Fruit fly (Drosophila melanogaster) whole organism, embryonic: ENCODE results near the gene Ccz1.

Source experiments
- Ada2b ChIP-seq: fragments of 200-800 bp; sonication (Bioruptor generic); IDR thresholded peaks from 2 replicates; pipeline ENCODE4 v1.3.6; 2022; ENCODE audit warnings: missing biosample characterization, missing genetic modification characterization
- CG10654 ChIP-seq: fragments of 200-800 bp; sonication (Bioruptor generic); optimal IDR thresholded peaks from 2 replicates; lab custom pipeline; 2016; ENCODE audit warnings: missing biosample characterization, missing genetic modification characterization
- CG11085 ChIP-seq: fragments of 200-800 bp; sonication (Bioruptor generic); IDR thresholded peaks from 2 replicates; pipeline ENCODE4 v1.3.6; 2022; ENCODE audit warnings: missing biosample characterization, missing genetic modification characterization
- CG12104 ChIP-seq: fragments of 200-800 bp; sonication (Bioruptor generic); optimal IDR thresholded peaks from 3 replicates; lab custom pipeline; 2016; ENCODE audit warnings: missing biosample characterization, missing genetic modification characterization
- CG14014 ChIP-seq: fragments of 200-800 bp; sonication (Bioruptor generic); IDR thresholded peaks from 2 replicates; pipeline ENCODE4 v1.3.6; 2022; ENCODE audit warnings: missing biosample characterization, missing genetic modification characterization
- CG14860 ChIP-seq: fragments of 200-800 bp; sonication (Bioruptor generic); IDR thresholded peaks from 3 replicates; pipeline ENCODE4 v1.3.6; 2022; ENCODE audit warnings: missing biosample characterization, missing genetic modification characterization; ENCODE audit not compliant: partially characterized antibody
- CG14965 ChIP-seq: fragments of 200-800 bp; sonication (Bioruptor generic); optimal IDR thresholded peaks from 2 replicates; lab custom pipeline; 2016; ENCODE audit warnings: missing biosample characterization, missing genetic modification characterization, borderline replicate concordance
- CG15073 ChIP-seq: fragments of 200-800 bp; sonication (Bioruptor generic); optimal IDR thresholded peaks from 2 replicates; lab custom pipeline; 2016; ENCODE audit warnings: missing biosample characterization, missing genetic modification characterization
- CG1603 ChIP-seq: fragments of 200-800 bp; sonication (Bioruptor generic); optimal IDR thresholded peaks from 2 replicates; lab custom pipeline; 2019; ENCODE audit warnings: missing biosample characterization, mild to moderate bottlenecking, missing genetic modification characterization, moderate library complexity
- CG18764 ChIP-seq: fragments of 200-800 bp; sonication (Bioruptor generic); optimal IDR thresholded peaks from 3 replicates; lab custom pipeline; 2016; ENCODE audit warnings: missing biosample characterization, missing genetic modification characterization
- CG2129 ChIP-seq: fragments of 200-800 bp; sonication (Bioruptor generic); IDR thresholded peaks from 2 replicates; pipeline ENCODE4 v1.3.6; 2022; ENCODE audit warnings: missing biosample characterization, missing genetic modification characterization; ENCODE audit not compliant: partially characterized antibody
- CG32532 ChIP-seq: fragments of 200-800 bp; sonication (Bioruptor generic); IDR thresholded peaks from 2 replicates; pipeline ENCODE4 v1.3.6; 2022; ENCODE audit warnings: missing biosample characterization, missing genetic modification characterization
- CG42726 ChIP-seq: fragments of 200-800 bp; sonication (Bioruptor generic); IDR thresholded peaks from 2 replicates; pipeline ENCODE4 v1.3.6; 2022; ENCODE audit warnings: missing biosample characterization, missing genetic modification characterization; ENCODE audit not compliant: partially characterized antibody
- CG4282 ChIP-seq: fragments of 200-800 bp; sonication (Bioruptor generic); optimal IDR thresholded peaks from 2 replicates; lab custom pipeline; 2016; ENCODE audit warnings: missing biosample characterization, missing genetic modification characterization
- CG6765 ChIP-seq: fragments of 200-800 bp; sonication (Bioruptor generic); optimal IDR thresholded peaks from 3 replicates; lab custom pipeline; 2017; ENCODE audit warnings: missing biosample characterization, mild to moderate bottlenecking, missing genetic modification characterization
- CG6854 ChIP-seq: fragments of 200-800 bp; sonication (Bioruptor generic); optimal IDR thresholded peaks from 3 replicates; lab custom pipeline; 2017; ENCODE audit warnings: missing biosample characterization, mild to moderate bottlenecking, missing genetic modification characterization
- CG7357 ChIP-seq: fragments of 200-800 bp; sonication (Bioruptor generic); IDR thresholded peaks from 3 replicates; pipeline ENCODE4 v1.3.6; 2022; ENCODE audit warnings: missing biosample characterization, missing genetic modification characterization
- CG7556 ChIP-seq: fragments of 200-800 bp; sonication (Bioruptor generic); optimal IDR thresholded peaks from 2 replicates; lab custom pipeline; 2017; ENCODE audit warnings: missing biosample characterization, mild to moderate bottlenecking, missing genetic modification characterization
- CG7839 ChIP-seq: fragments of 200-800 bp; sonication (Bioruptor generic); optimal IDR thresholded peaks from 3 replicates; lab custom pipeline; 2018; ENCODE audit warnings: missing biosample characterization, mild to moderate bottlenecking, missing genetic modification characterization, moderate library complexity
- CG7963 ChIP-seq: fragments of 200-800 bp; sonication (Bioruptor generic); IDR thresholded peaks from 3 replicates; pipeline ENCODE4 v1.3.6; 2022; ENCODE audit warnings: missing biosample characterization, missing genetic modification characterization; ENCODE audit not compliant: partially characterized antibody
- CTCF ChIP-seq: fragments of 200-800 bp; sonication (Bioruptor generic); optimal IDR thresholded peaks from 2 replicates; lab custom pipeline; 2017; ENCODE audit warnings: missing biosample characterization, mild to moderate bottlenecking, missing genetic modification characterization, moderate library complexity
- Dip3 ChIP-seq: fragments of 200-800 bp; sonication (Bioruptor generic); optimal IDR thresholded peaks from 3 replicates; lab custom pipeline; 2016; ENCODE audit warnings: missing biosample characterization, missing genetic modification characterization
- HLH54F ChIP-seq: fragments of 200-800 bp; sonication (Bioruptor generic); optimal IDR thresholded peaks from 3 replicates; lab custom pipeline; 2016; ENCODE audit warnings: missing biosample characterization, missing genetic modification characterization
- MTF-1 ChIP-seq: fragments of 200-800 bp; sonication (Bioruptor generic); optimal IDR thresholded peaks from 2 replicates; lab custom pipeline; 2018; ENCODE audit warnings: missing biosample characterization, mild to moderate bottlenecking, missing genetic modification characterization, borderline replicate concordance
- Mad ChIP-seq: fragments of 200-800 bp; sonication (Bioruptor generic); optimal IDR thresholded peaks from 2 replicates; lab custom pipeline; 2016; ENCODE audit warnings: missing biosample characterization, missing genetic modification characterization
- Oaz ChIP-seq: fragments of 200-800 bp; sonication (Bioruptor generic); IDR thresholded peaks from 2 replicates; pipeline ENCODE4 v1.3.6; 2022; ENCODE audit warnings: missing biosample characterization, missing genetic modification characterization
- Opbp ChIP-seq: fragments of 200-800 bp; sonication (Bioruptor generic); IDR thresholded peaks from 3 replicates; pipeline ENCODE4 v1.3.6; 2022; ENCODE audit warnings: missing biosample characterization, missing genetic modification characterization; ENCODE audit not compliant: partially characterized antibody
- Poxn ChIP-seq: fragments of 200-800 bp; sonication (Bioruptor generic); IDR thresholded peaks from 2 replicates; pipeline ENCODE4 v1.3.6; 2022; ENCODE audit warnings: missing biosample characterization, missing genetic modification characterization
- ase ChIP-seq: fragments of 200-800 bp; sonication (Bioruptor generic); IDR thresholded peaks from 3 replicates; pipeline ENCODE4 v1.3.6; 2022; ENCODE audit warnings: missing biosample characterization, missing genetic modification characterization
- az2 ChIP-seq: fragments of 200-800 bp; sonication (Bioruptor generic); optimal IDR thresholded peaks from 3 replicates; lab custom pipeline; 2016; ENCODE audit warnings: missing biosample characterization, missing genetic modification characterization
- chinmo ChIP-seq: fragments of 200-800 bp; sonication (Bioruptor generic); IDR thresholded peaks from 4 replicates; pipeline ENCODE4 v1.3.6; 2022; ENCODE audit warnings: missing biosample characterization, missing genetic modification characterization; ENCODE audit not compliant: partially characterized antibody
- da ChIP-seq: fragments of 200-800 bp; sonication (Bioruptor generic); optimal IDR thresholded peaks from 2 replicates; lab custom pipeline; 2016; ENCODE audit warnings: missing biosample characterization, missing genetic modification characterization
- eve ChIP-seq, 2 experiments: fragments of >200 bp; optimal IDR thresholded peaks; 2 replicates each; lab custom pipeline; 2017; ENCODE audit warnings: missing biosample characterization in 2 of 2, missing genetic modification characterization in 2 of 2
- exex ChIP-seq: fragments of 200-800 bp; sonication (Bioruptor generic); optimal IDR thresholded peaks from 4 replicates; lab custom pipeline; 2018; ENCODE audit warnings: missing biosample characterization, mild to moderate bottlenecking, missing genetic modification characterization, moderate library complexity
- ftz-f1 ChIP-seq: fragments of 200-800 bp; sonication (Bioruptor generic); optimal IDR thresholded peaks from 2 replicates; lab custom pipeline; 2016; ENCODE audit warnings: missing biosample characterization, missing genetic modification characterization
- grau ChIP-seq: fragments of 200-800 bp; optimal IDR thresholded peaks from 3 replicates; lab custom pipeline; 2019; ENCODE audit warnings: missing biosample characterization, mild to moderate bottlenecking, missing genetic modification characterization, moderate library complexity
- jigr1 ChIP-seq: fragments of 200-800 bp; sonication (Bioruptor generic); IDR thresholded peaks from 3 replicates; pipeline ENCODE4 v1.3.6; 2022; ENCODE audit warnings: missing biosample characterization, missing genetic modification characterization
- kni ChIP-seq: fragments of 200-800 bp; sonication (Bioruptor generic); optimal IDR thresholded peaks from 3 replicates; lab custom pipeline; 2017; ENCODE audit warnings: mild to moderate bottlenecking, missing biosample characterization, missing genetic modification reagents, missing genetic modification characterization
- lola ChIP-seq, 3 experiments: fragments of >200 bp in 2 of 3; fragments of 200-800 bp in 1 of 3; sonication (Bioruptor generic) in 1 of 3; optimal IDR thresholded peaks; 2 replicates each; lab custom pipeline; 2017 to 2019; ENCODE audit warnings: missing biosample characterization in 3 of 3, missing genetic modification characterization in 3 of 3, mild to moderate bottlenecking in 1 of 3, moderate library complexity in 1 of 3
- mam ChIP-seq: fragments of 200-800 bp; sonication (Bioruptor generic); optimal IDR thresholded peaks from 3 replicates; lab custom pipeline; 2016; ENCODE audit warnings: missing biosample characterization, missing genetic modification characterization
- oc ChIP-seq: fragments of 200-800 bp; sonication (Bioruptor generic); optimal IDR thresholded peaks from 2 replicates; lab custom pipeline; 2018; ENCODE audit warnings: missing biosample characterization, mild to moderate bottlenecking, missing genetic modification characterization, moderate library complexity
- p53 ChIP-seq: fragments of 200-800 bp; sonication (Bioruptor generic); optimal IDR thresholded peaks from 2 replicates; lab custom pipeline; 2016; ENCODE audit warnings: missing biosample characterization, missing genetic modification characterization
- pho ChIP-seq: fragments of 200-800 bp; sonication (Bioruptor generic); optimal IDR thresholded peaks from 2 replicates; lab custom pipeline; 2016; ENCODE audit warnings: missing biosample characterization, missing genetic modification characterization
- slbo ChIP-seq: fragments of 200-800 bp; sonication (Bioruptor generic); IDR thresholded peaks from 2 replicates; pipeline ENCODE4 v1.3.6; 2022; ENCODE audit warnings: missing biosample characterization, missing genetic modification characterization
- stwl ChIP-seq: fragments of 200-800 bp; sonication (Bioruptor generic); optimal IDR thresholded peaks from 3 replicates; lab custom pipeline; 2018; ENCODE audit warnings: missing biosample characterization, mild to moderate bottlenecking, missing genetic modification characterization, moderate library complexity
- tgo ChIP-seq: fragments of 200-800 bp; sonication (Bioruptor generic); IDR thresholded peaks from 3 replicates; pipeline ENCODE4 v1.3.6; 2022; ENCODE audit warnings: missing biosample characterization, missing genetic modification characterization
- tio ChIP-seq: fragments of 200-800 bp; sonication (Bioruptor generic); optimal IDR thresholded peaks from 2 replicates; lab custom pipeline; 2017; ENCODE audit warnings: missing biosample characterization, missing genetic modification characterization, inconsistent platforms
- unc-4 ChIP-seq: fragments of 200-800 bp; sonication (Bioruptor generic); IDR thresholded peaks from 2 replicates; pipeline ENCODE4 v1.3.6; 2022; ENCODE audit warnings: missing biosample characterization, missing genetic modification characterization; ENCODE audit not compliant: partially characterized antibody
- unpg ChIP-seq: fragments of 200-800 bp; sonication (Bioruptor generic); optimal IDR thresholded peaks from 3 replicates; lab custom pipeline; 2018; ENCODE audit warnings: missing biosample characterization, mild to moderate bottlenecking, missing genetic modification characterization, moderate library complexity
- z ChIP-seq: fragments of 200-800 bp; sonication (Bioruptor generic); IDR thresholded peaks from 3 replicates; pipeline ENCODE4 v1.3.6; 2022; ENCODE audit warnings: missing biosample characterization, missing genetic modification characterization
- zen ChIP-seq: fragments of 200-800 bp; sonication (Bioruptor generic); optimal IDR thresholded peaks from 3 replicates; lab custom pipeline; 2018; ENCODE audit warnings: missing biosample characterization, mild to moderate bottlenecking, missing genetic modification characterization, moderate library complexity

The Ccz1 gene

DNA sequence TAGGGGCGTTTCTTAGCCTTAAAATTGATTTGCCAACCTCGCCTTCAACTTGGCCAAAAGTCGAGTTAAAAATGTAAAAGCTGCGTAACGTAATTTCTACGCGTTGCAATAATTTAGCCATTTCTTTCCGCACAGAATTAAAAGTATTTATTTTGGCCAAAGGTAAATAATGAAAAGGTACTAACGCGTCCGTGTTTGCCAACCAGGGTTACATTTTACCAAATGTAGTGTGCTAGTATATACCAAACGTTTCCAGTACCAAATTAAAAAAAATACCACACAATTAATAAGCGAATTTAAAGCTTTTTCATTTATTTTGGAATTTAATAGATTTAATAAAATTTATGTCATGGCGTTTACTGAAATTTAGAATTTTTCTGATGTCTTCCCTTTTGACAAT is at the start of gene Ccz1 (continued):
- TF ChIP-seq Dip3 (GFP tag; lab: Kevin White, UChicago) = peak; percentile 56
- no peak for TF ChIP-seq CTCF (GFP tag; lab: Kevin White, UChicago)
- no peak for TF ChIP-seq CG15073 (GFP tag; lab: Kevin White, UChicago)
- TF ChIP-seq da = peak; percentile 40
- peak; percentile 68 for TF ChIP-seq CG10654 (GFP tag; lab: Kevin White, UChicago)
- no peak for TF ChIP-seq CG11085 (GFP tag; lab: Robert Waterston, UW)
- TF ChIP-seq chinmo (GFP tag; lab: Robert Waterston, UW) = no peak
- peak; percentile 82 for TF ChIP-seq pho (GFP tag; lab: Kevin White, UChicago)
- TF ChIP-seq kni (GFP tag; lab: Kevin White, UChicago) = peak; percentile 71
- peak; percentile 66 for TF ChIP-seq HLH54F (GFP tag; lab: Kevin White, UChicago)
- no peak for TF ChIP-seq Poxn (GFP tag; lab: Robert Waterston, UW)
- TF ChIP-seq CG7357 (GFP tag; lab: Robert Waterston, UW) = 0 out of 3 replicates have a peak, but pooled peaks have one; percentile 12
- TF ChIP-seq CG42726 (GFP tag; lab: Robert Waterston, UW) = no peak
- peak; percentile 70 for TF ChIP-seq stwl
- no peak for TF ChIP-seq unc-4 (GFP tag; lab: Robert Waterston, UW)
- TF ChIP-seq CG32532 (GFP tag; lab: Robert Waterston, UW) = no peak
- TF ChIP-seq tgo = no peak
- peak; percentile 47 for TF ChIP-seq grau (tag; lab: Kevin White, UChicago)
- TF ChIP-seq CG7963 (GFP tag; lab: Robert Waterston, UW) = no peak
- no peak for TF ChIP-seq Ada2b
- TF ChIP-seq eve (GFP tag; optimal IDR thresholded peaks at IDR 0.05; lab: Kevin White, UChicago) = no peak
- no peak for TF ChIP-seq Opbp (GFP tag; lab: Robert Waterston, UW)
- TF ChIP-seq ftz-f1 = no peak
- TF ChIP-seq ase (GFP tag; lab: Robert Waterston, UW) = no peak
- peak; percentile 25 for TF ChIP-seq CG6765 (GFP tag; lab: Kevin White, UChicago)
- peak; percentile 42 for TF ChIP-seq p53 (GFP tag; lab: Kevin White, UChicago)
- TF ChIP-seq Mad (GFP tag; lab: Kevin White, UChicago) = peak; percentile 74
- peak; percentile 76 for TF ChIP-seq MTF-1 (GFP tag; lab: Kevin White, UChicago)
- peak; percentile 21 for TF ChIP-seq CG4282 (GFP tag; lab: Kevin White, UChicago)
- TF ChIP-seq CG14014 = no peak
- TF ChIP-seq CG7556 (GFP tag; lab: Kevin White, UChicago) = peak; percentile 44
- peak; percentile 29 for TF ChIP-seq zen (tag; lab: Kevin White, UChicago)
- no peak for TF ChIP-seq z (GFP tag; lab: Robert Waterston, UW)
- peak; percentile 56 for TF ChIP-seq CG14965 (GFP tag; lab: Kevin White, UChicago)
- no peak for TF ChIP-seq slbo (GFP tag; lab: Robert Waterston, UW)
- peak; percentile 67 for TF ChIP-seq mam (GFP tag; lab: Kevin White, UChicago)
- no peak for TF ChIP-seq exex (tag; lab: Kevin White, UChicago)
- TF ChIP-seq lola (GFP tag; optimal IDR thresholded peaks at IDR 0.05; lab: Kevin White, UChicago) = peak in 1 of 3 experiments; percentile 50
- peak; percentile 81 for TF ChIP-seq tio (GFP tag; lab: Kevin White, UChicago)
- TF ChIP-seq oc (tag; lab: Kevin White, UChicago) = peak; percentile 57
- TF ChIP-seq CG2129 (GFP tag; lab: Robert Waterston, UW) = no peak
- TF ChIP-seq CG12104 (GFP tag; lab: Kevin White, UChicago) = peak; percentile 70
- no peak for TF ChIP-seq jigr1
- TF ChIP-seq CG14860 (GFP tag; lab: Robert Waterston, UW) = no peak
- TF ChIP-seq unpg (GFP tag; lab: Kevin White, UChicago) = peak; percentile 40
- TF ChIP-seq CG18764 (GFP tag; lab: Kevin White, UChicago) = peak; percentile 67
- peak; percentile 51 for TF ChIP-seq CG7839 (tag; lab: Kevin White, UChicago)
- peak; percentile 22 for TF ChIP-seq az2 (GFP tag; lab: Kevin White, UChicago)
- TF ChIP-seq Oaz (GFP tag; lab: Robert Waterston, UW) = no peak
- no peak for TF ChIP-seq CG6854 (GFP tag; lab: Kevin White, UChicago)
- TF ChIP-seq CG1603 (tag; lab: Kevin White, UChicago) = peak; percentile 77
